Fruit fly (Drosophila melanogaster) whole organism, embryonic: ENCODE data around the gene Naa20A.
A peak's percentile ranks its signal among the peaks of the same experiment; 100 is the strongest.

ENCODE experiments used
- CG11093 ChIP-seq: fragments of 200-800 bp; sonication (Bioruptor generic); IDR thresholded peaks from 3 replicates; pipeline ENCODE4 v1.3.6; 2022; ENCODE audit warnings: missing biosample characterization, missing genetic modification characterization
- CG11723 ChIP-seq: fragments of 200-800 bp; sonication (Bioruptor generic); optimal IDR thresholded peaks from 2 replicates; lab custom pipeline; 2017; ENCODE audit warnings: missing biosample characterization, mild to moderate bottlenecking, missing genetic modification characterization
- CG12236 ChIP-seq: fragments of 200-800 bp; sonication (Bioruptor generic); optimal IDR thresholded peaks from 2 replicates; lab custom pipeline; 2016; ENCODE audit warnings: missing biosample characterization, missing genetic modification characterization
- CG13894 ChIP-seq: fragments of 200-800 bp; sonication (Bioruptor generic); optimal IDR thresholded peaks from 3 replicates; lab custom pipeline; 2018; ENCODE audit warnings: missing biosample characterization, mild to moderate bottlenecking, missing genetic modification characterization, moderate library complexity
- CG15514 ChIP-seq: fragments of 200-800 bp; sonication (Bioruptor generic); optimal IDR thresholded peaks from 3 replicates; lab custom pipeline; 2017; ENCODE audit warnings: missing biosample characterization, missing genetic modification characterization, mild to moderate bottlenecking, moderate library complexity, missing genetic modification reagents
- CG16815 ChIP-seq: fragments of 200-800 bp; sonication (Bioruptor generic); optimal IDR thresholded peaks from 3 replicates; lab custom pipeline; 2017; ENCODE audit warnings: missing biosample characterization, mild to moderate bottlenecking, missing genetic modification characterization
- CG18262 ChIP-seq: fragments of 200-800 bp; optimal IDR thresholded peaks from 3 replicates; lab custom pipeline; 2019; ENCODE audit warnings: missing biosample characterization, mild to moderate bottlenecking, missing genetic modification characterization, moderate library complexity
- CG2129 ChIP-seq: fragments of 200-800 bp; sonication (Bioruptor generic); IDR thresholded peaks from 2 replicates; pipeline ENCODE4 v1.3.6; 2022; ENCODE audit warnings: missing biosample characterization, missing genetic modification characterization; ENCODE audit not compliant: partially characterized antibody
- CG2199 ChIP-seq: fragments of 200-800 bp; sonication (Bioruptor generic); IDR thresholded peaks from 3 replicates; pipeline ENCODE4 v1.3.6; 2022; ENCODE audit warnings: missing biosample characterization, missing genetic modification characterization
- CG2875 ChIP-seq: fragments of 200-800 bp; sonication (Bioruptor generic); optimal IDR thresholded peaks from 2 replicates; lab custom pipeline; 2017; ENCODE audit warnings: missing biosample characterization, mild to moderate bottlenecking, missing genetic modification characterization, missing genetic modification reagents
- CG32532 ChIP-seq: fragments of 200-800 bp; sonication (Bioruptor generic); IDR thresholded peaks from 2 replicates; pipeline ENCODE4 v1.3.6; 2022; ENCODE audit warnings: missing biosample characterization, missing genetic modification characterization
- CG6765 ChIP-seq: fragments of 200-800 bp; sonication (Bioruptor generic); optimal IDR thresholded peaks from 3 replicates; lab custom pipeline; 2017; ENCODE audit warnings: missing biosample characterization, mild to moderate bottlenecking, missing genetic modification characterization
- CG7963 ChIP-seq: fragments of 200-800 bp; sonication (Bioruptor generic); IDR thresholded peaks from 3 replicates; pipeline ENCODE4 v1.3.6; 2022; ENCODE audit warnings: missing biosample characterization, missing genetic modification characterization; ENCODE audit not compliant: partially characterized antibody
- CG8944 ChIP-seq: fragments of 200-800 bp; sonication (Bioruptor generic); optimal IDR thresholded peaks from 3 replicates; lab custom pipeline; 2016; ENCODE audit warnings: missing biosample characterization, missing genetic modification characterization
- CG9437 ChIP-seq: fragments of 200-800 bp; sonication (Bioruptor generic); optimal IDR thresholded peaks from 2 replicates; lab custom pipeline; 2018; ENCODE audit warnings: missing biosample characterization, mild to moderate bottlenecking, missing genetic modification characterization
- Chrac-16 ChIP-seq: fragments of 200-800 bp; sonication (Bioruptor generic); optimal IDR thresholded peaks from 3 replicates; lab custom pipeline; 2016; ENCODE audit warnings: missing biosample characterization, missing genetic modification characterization
- Dp ChIP-seq: fragments of 200-800 bp; sonication (Bioruptor generic); optimal IDR thresholded peaks from 2 replicates; lab custom pipeline; 2018; ENCODE audit warnings: missing biosample characterization, mild to moderate bottlenecking, missing genetic modification characterization, moderate library complexity
- Gug ChIP-seq: fragments of 200-800 bp; sonication (Bioruptor generic); IDR thresholded peaks from 4 replicates; pipeline ENCODE4 v1.3.6; 2022; ENCODE audit warnings: missing biosample characterization, missing genetic modification characterization
- HLH54F ChIP-seq: fragments of 200-800 bp; sonication (Bioruptor generic); optimal IDR thresholded peaks from 3 replicates; lab custom pipeline; 2016; ENCODE audit warnings: missing biosample characterization, missing genetic modification characterization
- HLHmδ ChIP-seq: fragments of 200-800 bp; sonication (Bioruptor generic); optimal IDR thresholded peaks from 2 replicates; lab custom pipeline; 2018; ENCODE audit warnings: missing biosample characterization, mild to moderate bottlenecking, missing genetic modification characterization, moderate library complexity
- MBD-R2 ChIP-seq: fragments of 200-800 bp; sonication (Bioruptor generic); IDR thresholded peaks from 2 replicates; pipeline ENCODE4 v1.3.6; 2022; ENCODE audit warnings: missing biosample characterization, missing genetic modification characterization
- Med ChIP-seq: fragments of 200-800 bp; sonication (Bioruptor generic); peaks from one replicate; lab custom pipeline; 2016; ENCODE audit warnings: missing biosample characterization, missing genetic modification characterization, mild to moderate bottlenecking, inconsistent platforms, moderate library complexity
- Nf-YB ChIP-seq: fragments of 200-800 bp; sonication (Bioruptor generic); optimal IDR thresholded peaks from 3 replicates; lab custom pipeline; 2019; ENCODE audit warnings: missing biosample characterization, mild to moderate bottlenecking, missing genetic modification characterization, moderate library complexity
- Opbp ChIP-seq: fragments of 200-800 bp; sonication (Bioruptor generic); IDR thresholded peaks from 3 replicates; pipeline ENCODE4 v1.3.6; 2022; ENCODE audit warnings: missing biosample characterization, missing genetic modification characterization; ENCODE audit not compliant: partially characterized antibody
- Rfx ChIP-seq: fragments of 200-800 bp; sonication (Bioruptor generic); IDR thresholded peaks from 2 replicates; pipeline ENCODE4 v1.3.6; 2022; ENCODE audit warnings: missing biosample characterization, missing genetic modification characterization
- amos ChIP-seq: fragments of 200-800 bp; sonication (Bioruptor generic); IDR thresholded peaks from 2 replicates; pipeline ENCODE4 v1.3.6; 2022; ENCODE audit warnings: missing biosample characterization, missing genetic modification characterization; ENCODE audit not compliant: partially characterized antibody
- ase ChIP-seq: fragments of 200-800 bp; sonication (Bioruptor generic); IDR thresholded peaks from 3 replicates; pipeline ENCODE4 v1.3.6; 2022; ENCODE audit warnings: missing biosample characterization, missing genetic modification characterization
- crp ChIP-seq, 2 experiments: fragments of 200-800 bp; sonication (Bioruptor generic); optimal IDR thresholded peaks; 2 replicates in 1 of 2; 3 replicates in 1 of 2; lab custom pipeline; 2017; ENCODE audit warnings: missing biosample characterization in 2 of 2, missing genetic modification characterization in 2 of 2, mild to moderate bottlenecking in 1 of 2, moderate library complexity in 1 of 2
- dysf ChIP-seq: fragments of 200-800 bp; sonication (Bioruptor generic); IDR thresholded peaks from 3 replicates; pipeline ENCODE4 v1.3.6; 2022; ENCODE audit warnings: missing biosample characterization, missing genetic modification characterization
- ems ChIP-seq: fragments of 200-800 bp; sonication (Bioruptor generic); optimal IDR thresholded peaks from 3 replicates; lab custom pipeline; 2016; ENCODE audit warnings: missing biosample characterization, missing genetic modification characterization
- eyg ChIP-seq: fragments of 200-800 bp; sonication (Bioruptor generic); optimal IDR thresholded peaks from 3 replicates; lab custom pipeline; 2016; ENCODE audit warnings: missing biosample characterization, missing genetic modification characterization
- fd96Cb ChIP-seq: fragments of 200-800 bp; sonication (Bioruptor generic); optimal IDR thresholded peaks from 2 replicates; lab custom pipeline; 2018; ENCODE audit warnings: missing biosample characterization, mild to moderate bottlenecking, missing genetic modification characterization, moderate library complexity
- h ChIP-seq: fragments of >200 bp; optimal IDR thresholded peaks from 2 replicates; lab custom pipeline; 2017
- jigr1 ChIP-seq: fragments of 200-800 bp; sonication (Bioruptor generic); IDR thresholded peaks from 3 replicates; pipeline ENCODE4 v1.3.6; 2022; ENCODE audit warnings: missing biosample characterization, missing genetic modification characterization
- ken ChIP-seq: fragments of 200-800 bp; sonication (Bioruptor generic); IDR thresholded peaks from 3 replicates; pipeline ENCODE4 v1.3.6; 2022; ENCODE audit warnings: missing biosample characterization, missing genetic modification characterization
- otp ChIP-seq: fragments of 200-800 bp; sonication (Bioruptor generic); IDR thresholded peaks from 3 replicates; pipeline ENCODE4, ENCODE4 v1.3.6; 2022; ENCODE audit warnings: missing biosample characterization, missing genetic modification characterization
- peb ChIP-seq: fragments of 200-800 bp; sonication (Bioruptor generic); IDR thresholded peaks from 2 replicates; pipeline ENCODE4 v1.3.6; 2022; ENCODE audit warnings: missing biosample characterization, missing genetic modification characterization
- pho ChIP-seq: fragments of 200-800 bp; sonication (Bioruptor generic); optimal IDR thresholded peaks from 2 replicates; lab custom pipeline; 2016; ENCODE audit warnings: missing biosample characterization, missing genetic modification characterization
- pita ChIP-seq: fragments of 200-800 bp; sonication (Bioruptor generic); optimal IDR thresholded peaks from 2 replicates; lab custom pipeline; 2017; ENCODE audit warnings: missing biosample characterization, mild to moderate bottlenecking, missing genetic modification characterization
- rib ChIP-seq: fragments of 200-800 bp; sonication (Bioruptor generic); IDR thresholded peaks from 2 replicates; pipeline ENCODE4 v1.3.6; 2022; ENCODE audit warnings: missing biosample characterization, missing genetic modification characterization
- row ChIP-seq: fragments of 200-800 bp; sonication (Bioruptor generic); IDR thresholded peaks from 3 replicates; pipeline ENCODE4 v1.3.6; 2022; ENCODE audit warnings: missing biosample characterization, missing genetic modification characterization
- shn ChIP-seq: fragments of 200-800 bp; sonication (Bioruptor generic); optimal IDR thresholded peaks from 3 replicates; lab custom pipeline; 2016; ENCODE audit warnings: missing biosample characterization, missing genetic modification characterization
- stwl ChIP-seq: fragments of 200-800 bp; sonication (Bioruptor generic); optimal IDR thresholded peaks from 3 replicates; lab custom pipeline; 2018; ENCODE audit warnings: missing biosample characterization, mild to moderate bottlenecking, missing genetic modification characterization, moderate library complexity
- trem ChIP-seq: fragments of 200-800 bp; optimal IDR thresholded peaks from 3 replicates; lab custom pipeline; 2019; ENCODE audit warnings: missing biosample characterization, mild to moderate bottlenecking, missing genetic modification characterization, moderate library complexity
- tx ChIP-seq: fragments of 200-800 bp; sonication (Bioruptor generic); optimal IDR thresholded peaks from 2 replicates; lab custom pipeline; 2016; ENCODE audit warnings: missing biosample characterization, missing genetic modification characterization
- unc-4 ChIP-seq: fragments of 200-800 bp; sonication (Bioruptor generic); IDR thresholded peaks from 2 replicates; pipeline ENCODE4 v1.3.6; 2022; ENCODE audit warnings: missing biosample characterization, missing genetic modification characterization; ENCODE audit not compliant: partially characterized antibody
- vfl ChIP-seq: fragments of 200-800 bp; sonication (Bioruptor generic); optimal IDR thresholded peaks from 2 replicates; lab custom pipeline; 2016; ENCODE audit warnings: missing biosample characterization, missing genetic modification characterization
- vvl ChIP-seq: fragments of 200-800 bp; sonication (Bioruptor generic); IDR thresholded peaks from 2 replicates; pipeline ENCODE4 v1.3.6; 2022; ENCODE audit warnings: missing biosample characterization, missing genetic modification characterization
- z ChIP-seq: fragments of 200-800 bp; sonication (Bioruptor generic); IDR thresholded peaks from 3 replicates; pipeline ENCODE4 v1.3.6; 2022; ENCODE audit warnings: missing biosample characterization, missing genetic modification characterization
- zen ChIP-seq: fragments of 200-800 bp; sonication (Bioruptor generic); optimal IDR thresholded peaks from 3 replicates; lab custom pipeline; 2018; ENCODE audit warnings: missing biosample characterization, mild to moderate bottlenecking, missing genetic modification characterization, moderate library complexity

The Naa20A gene

dm6 chrX:19663859-19664728 is 41.2 kb upstream of the Naa20A start, which contains the start of the genes CG14223 and Ssu72 (continued):
- TF ChIP-seq row (GFP tag; lab: Robert Waterston, UW) (peak; percentile 34), CG8944 (GFP tag; lab: Kevin White, UChicago) (no peak), peb (no peak), Opbp (GFP tag; lab: Robert Waterston, UW) (peak; percentile 87), z (GFP tag; lab: Robert Waterston, UW) (no peak), Gug (GFP tag; lab: Robert Waterston, UW) (0 out of 4 replicates have a peak, but pooled peaks have one; percentile 13), trem (peak; percentile 6), MBD-R2 (GFP tag; lab: Robert Waterston, UW) (peak; percentile 45), stwl (tag; lab: Kevin White, UChicago) (peak; percentile 22), CG32532 (no peak), CG18262 (tag; lab: Kevin White, UChicago) (peak; percentile 8), fd96Cb (no peak), unc-4 (GFP tag; lab: Robert Waterston, UW) (peak; percentile 62), CG2875 (GFP tag; lab: Kevin White, UChicago) (no peak), CG15514 (peak; percentile 13), h (lab: Kevin White, UChicago) (no peak), pho (GFP tag; lab: Kevin White, UChicago) (no peak), CG13894 (no peak), Chrac-16 (GFP tag; lab: Kevin White, UChicago) (no peak), Rfx (GFP tag; lab: Robert Waterston, UW) (peak; percentile 16; the same call in 1 of the 2 replicates), HLH54F (peak; percentile 7), zen (tag; lab: Kevin White, UChicago) (no peak), CG11093 (GFP tag; lab: Robert Waterston, UW) (no peak), jigr1 (GFP tag; lab: Robert Waterston, UW) (no peak), ken (GFP tag; lab: Robert Waterston, UW) (no peak), CG2129 (peak; percentile 71), HLHmδ (GFP tag; lab: Kevin White, UChicago) (no peak), shn (GFP tag; lab: Kevin White, UChicago) (no peak), rib (no peak), vvl (GFP tag; lab: Robert Waterston, UW) (peak; percentile 32; the same call in 1 of the 2 replicates), Dp (GFP tag; lab: Kevin White, UChicago) (peak; percentile 86), pita (GFP tag; lab: Kevin White, UChicago) (no peak), Med (GFP tag; lab: Kevin White, UChicago) (peak; percentile 82), CG2199 (GFP tag; lab: Robert Waterston, UW) (no peak), CG7963 (peak; percentile 57; the same call in 1 of the 3 replicates), amos (GFP tag; lab: Robert Waterston, UW) (peak; percentile 87)

DNA sequence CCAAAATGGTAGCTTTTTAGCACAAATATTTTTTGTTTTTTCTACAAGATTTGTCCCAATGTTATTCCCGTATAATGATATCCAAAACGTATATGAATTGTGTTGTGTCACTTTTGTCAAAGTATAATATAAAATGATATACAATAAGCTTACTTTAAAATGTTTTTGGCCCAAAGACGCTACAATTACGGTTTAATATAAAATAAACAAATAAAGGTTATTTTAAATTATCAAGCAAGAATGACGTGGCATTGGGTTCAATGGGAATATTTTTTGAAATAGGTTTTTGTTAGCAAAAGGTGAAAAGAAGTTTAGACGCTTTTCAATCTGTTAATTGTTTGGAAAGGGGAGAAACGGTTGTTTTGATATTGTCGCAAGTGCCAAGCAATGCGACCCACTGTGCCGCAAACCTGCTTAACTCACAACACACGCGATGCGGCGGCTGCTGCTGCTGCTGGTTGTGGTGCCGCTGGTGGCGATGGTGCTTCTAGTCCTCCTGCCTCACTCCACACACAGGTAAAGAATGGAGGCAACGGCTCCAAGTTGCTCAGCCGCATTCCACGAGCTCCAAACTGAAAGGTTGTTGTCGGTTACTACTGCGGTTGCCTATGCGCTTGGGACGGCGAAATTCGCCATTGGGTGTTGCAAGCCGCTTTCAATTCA is 40.5 kb upstream of the Naa20A start:
- TF ChIP-seq eyg (no peak), ems (GFP tag; lab: Kevin White, UChicago) (no peak), crp (GFP tag; optimal IDR thresholded peaks at IDR 0.05; lab: Kevin White, UChicago) (peak in 1 of 2 experiments; percentile 1), tx (GFP tag; lab: Kevin White, UChicago) (no peak), vfl (GFP tag; lab: Kevin White, UChicago) (no peak), CG12236 (GFP tag; lab: Kevin White, UChicago) (no peak), CG11723 (GFP tag; lab: Kevin White, UChicago) (peak; percentile 27), dysf (GFP tag; lab: Robert Waterston, UW) (peak; percentile 37; the same call in 1 of the 3 replicates), CG9437 (peak; percentile 76), otp (no peak), ase (no peak), CG16815 (peak; percentile 61), CG6765 (peak; percentile 42), Nf-YB (GFP tag; lab: Kevin White, UChicago) (no peak)
